Fruit fly (Drosophila melanogaster) whole organism, embryonic: Measurements from ENCODE around the gene CG2608.
A peak's percentile ranks its signal among the peaks of the same experiment; 100 is the strongest.

Source experiments
- Antp ChIP-seq: fragments of 200-800 bp; sonication (Bioruptor generic); optimal IDR thresholded peaks from 3 replicates; lab custom pipeline; 2016; ENCODE audit warnings: missing biosample characterization, missing genetic modification characterization
- Bdp1 ChIP-seq: fragments of 200-800 bp; sonication (Bioruptor generic); optimal IDR thresholded peaks from 3 replicates; lab custom pipeline; 2016; ENCODE audit warnings: missing biosample characterization, missing genetic modification characterization
- CG10321 ChIP-seq: fragments of 200-800 bp; sonication (Bioruptor generic); IDR thresholded peaks from 2 replicates; pipeline ENCODE4 v1.3.6; 2022; ENCODE audit warnings: missing biosample characterization, missing genetic modification characterization
- CG11696 ChIP-seq: fragments of 200-800 bp; sonication (Bioruptor generic); IDR thresholded peaks from 2 replicates; pipeline ENCODE4 v1.3.6; 2022; ENCODE audit warnings: missing biosample characterization, missing genetic modification characterization
- CG11723 ChIP-seq: fragments of 200-800 bp; sonication (Bioruptor generic); optimal IDR thresholded peaks from 2 replicates; lab custom pipeline; 2017; ENCODE audit warnings: missing biosample characterization, mild to moderate bottlenecking, missing genetic modification characterization
- CG13775 ChIP-seq: fragments of 200-800 bp; sonication (Bioruptor generic); optimal IDR thresholded peaks from 3 replicates; lab custom pipeline; 2017; ENCODE audit warnings: missing biosample characterization, mild to moderate bottlenecking, missing genetic modification characterization
- CG1602 ChIP-seq: fragments of 200-800 bp; sonication (Bioruptor generic); optimal IDR thresholded peaks from 3 replicates; lab custom pipeline; 2016; ENCODE audit warnings: missing biosample characterization, missing genetic modification characterization
- CG1792 ChIP-seq: fragments of 200-800 bp; sonication (Bioruptor generic); optimal IDR thresholded peaks from 2 replicates; lab custom pipeline; 2016; ENCODE audit warnings: missing biosample characterization, missing genetic modification characterization
- CG2120 ChIP-seq: fragments of 200-800 bp; sonication (Bioruptor generic); optimal IDR thresholded peaks from 3 replicates; lab custom pipeline; 2016; ENCODE audit warnings: missing biosample characterization, missing genetic modification characterization
- CG2678 ChIP-seq: fragments of 200-800 bp; sonication (Bioruptor generic); optimal IDR thresholded peaks from 3 replicates; lab custom pipeline; 2019; ENCODE audit warnings: missing biosample characterization, mild to moderate bottlenecking, missing genetic modification characterization, moderate library complexity
- CG31224 ChIP-seq: fragments of 200-800 bp; sonication (Bioruptor generic); IDR thresholded peaks from 2 replicates; pipeline ENCODE4 v1.3.6; 2022; ENCODE audit warnings: missing biosample characterization, missing genetic modification characterization
- CG3163 ChIP-seq: fragments of 200-800 bp; sonication (Bioruptor generic); optimal IDR thresholded peaks from 3 replicates; lab custom pipeline; 2016; ENCODE audit warnings: missing biosample characterization, missing genetic modification characterization
- CG32767 ChIP-seq: fragments of 200-800 bp; sonication (Bioruptor generic); IDR thresholded peaks from 2 replicates; pipeline ENCODE4 v1.3.6; 2022; ENCODE audit warnings: missing biosample characterization, missing genetic modification characterization
- CG32772 ChIP-seq: fragments of 200-800 bp; sonication (Bioruptor generic); IDR thresholded peaks from 2 replicates; pipeline ENCODE4 v1.3.6; 2022; ENCODE audit warnings: missing biosample characterization, missing genetic modification characterization
- CG3407 ChIP-seq: fragments of 200-800 bp; sonication (Bioruptor generic); optimal IDR thresholded peaks from 2 replicates; lab custom pipeline; 2018; ENCODE audit warnings: missing biosample characterization, mild to moderate bottlenecking, missing genetic modification characterization
- CG34376 ChIP-seq: fragments of 200-800 bp; sonication (Bioruptor generic); optimal IDR thresholded peaks from 2 replicates; lab custom pipeline; 2018; ENCODE audit warnings: missing biosample characterization, mild to moderate bottlenecking, missing genetic modification characterization
- CG3726 ChIP-seq: fragments of 200-800 bp; sonication (Bioruptor generic); IDR thresholded peaks from 3 replicates; pipeline ENCODE4, ENCODE4 v1.3.6; 2022; ENCODE audit warnings: missing biosample characterization, missing genetic modification characterization
- CG3847 ChIP-seq: fragments of 200-800 bp; sonication (Bioruptor generic); IDR thresholded peaks from 2 replicates; pipeline ENCODE4 v1.3.6; 2022; ENCODE audit warnings: missing biosample characterization, missing genetic modification characterization
- CG4617 ChIP-seq: fragments of 200-800 bp; sonication (Bioruptor generic); optimal IDR thresholded peaks from 3 replicates; lab custom pipeline; 2016; ENCODE audit warnings: missing biosample characterization, missing genetic modification characterization, borderline replicate concordance
- CG7271 ChIP-seq: fragments of 200-800 bp; sonication (Bioruptor generic); optimal IDR thresholded peaks from 2 replicates; lab custom pipeline; 2018; ENCODE audit warnings: missing biosample characterization, mild to moderate bottlenecking, missing genetic modification characterization, moderate library complexity
- CG7357 ChIP-seq: fragments of 200-800 bp; sonication (Bioruptor generic); IDR thresholded peaks from 3 replicates; pipeline ENCODE4 v1.3.6; 2022; ENCODE audit warnings: missing biosample characterization, missing genetic modification characterization
- CG7987 ChIP-seq: fragments of 200-800 bp; sonication (Bioruptor generic); optimal IDR thresholded peaks from 2 replicates; lab custom pipeline; 2018; ENCODE audit warnings: missing biosample characterization, mild to moderate bottlenecking, missing genetic modification characterization, moderate library complexity
- CG8944 ChIP-seq: fragments of 200-800 bp; sonication (Bioruptor generic); optimal IDR thresholded peaks from 3 replicates; lab custom pipeline; 2016; ENCODE audit warnings: missing biosample characterization, missing genetic modification characterization
- CG9215 ChIP-seq: fragments of 200-800 bp; sonication (Bioruptor generic); IDR thresholded peaks from 2 replicates; pipeline ENCODE4 v1.3.6; 2022; ENCODE audit warnings: missing biosample characterization, missing genetic modification characterization
- CG9437 ChIP-seq: fragments of 200-800 bp; sonication (Bioruptor generic); optimal IDR thresholded peaks from 2 replicates; lab custom pipeline; 2018; ENCODE audit warnings: missing biosample characterization, mild to moderate bottlenecking, missing genetic modification characterization
- CG9609 ChIP-seq: fragments of 200-800 bp; sonication (Bioruptor generic); optimal IDR thresholded peaks from 3 replicates; lab custom pipeline; 2016; ENCODE audit warnings: missing biosample characterization, missing genetic modification characterization
- Dad ChIP-seq: fragments of 200-800 bp; sonication (Bioruptor generic); optimal IDR thresholded peaks from 3 replicates; lab custom pipeline; 2016; ENCODE audit warnings: missing biosample characterization, missing genetic modification characterization
- Ets65A ChIP-seq: fragments of 200-800 bp; sonication (Bioruptor generic); peaks from one replicate; lab custom pipeline; 2016; ENCODE audit warnings: missing biosample characterization, missing genetic modification characterization
- Gsc ChIP-seq: fragments of 200-800 bp; sonication (Bioruptor generic); IDR thresholded peaks from 2 replicates; pipeline ENCODE4 v1.3.6; 2022; ENCODE audit warnings: missing biosample characterization, missing genetic modification characterization
- Hmx ChIP-seq: fragments of 200-800 bp; sonication (Bioruptor generic); optimal IDR thresholded peaks from 2 replicates; lab custom pipeline; 2016; ENCODE audit warnings: missing biosample characterization, missing genetic modification characterization
- Hr51 ChIP-seq, 2 experiments: fragments of 200-800 bp; sonication (Bioruptor generic); optimal IDR thresholded peaks; 2 replicates in 1 of 2; 3 replicates in 1 of 2; lab custom pipeline; 2016 to 2018; ENCODE audit warnings: missing biosample characterization in 2 of 2, missing genetic modification characterization in 2 of 2, mild to moderate bottlenecking in 1 of 2, moderate library complexity in 1 of 2
- Hsf ChIP-seq: fragments of 200-800 bp; sonication (Bioruptor generic); optimal IDR thresholded peaks from 3 replicates; lab custom pipeline; 2016; ENCODE audit warnings: missing biosample characterization, missing genetic modification characterization
- NK7.1 ChIP-seq: fragments of 200-800 bp; sonication (Bioruptor generic); optimal IDR thresholded peaks from 3 replicates; lab custom pipeline; 2016; ENCODE audit warnings: missing biosample characterization, missing genetic modification characterization
- Nf-YC ChIP-seq: fragments of 200-800 bp; optimal IDR thresholded peaks from 3 replicates; lab custom pipeline; 2019; ENCODE audit warnings: missing biosample characterization, mild to moderate bottlenecking, missing genetic modification characterization, moderate library complexity
- Rfx ChIP-seq: fragments of 200-800 bp; sonication (Bioruptor generic); IDR thresholded peaks from 2 replicates; pipeline ENCODE4 v1.3.6; 2022; ENCODE audit warnings: missing biosample characterization, missing genetic modification characterization
- Trl ChIP-seq, 3 experiments: fragments of >200 bp in 2 of 3; fragments of 200-800 bp in 1 of 3; sonication (Bioruptor generic) in 1 of 3; optimal IDR thresholded peaks; 2 replicates in 1 of 3; 3 replicates in 2 of 3; lab custom pipeline; 2016 to 2017; ENCODE audit warnings: missing biosample characterization in 1 of 3, missing genetic modification characterization in 1 of 3
- YL-1 ChIP-seq: fragments of 200-800 bp; sonication (Bioruptor generic); optimal IDR thresholded peaks from 3 replicates; lab custom pipeline; 2017; ENCODE audit warnings: missing biosample characterization, mild to moderate bottlenecking, missing genetic modification characterization
- ara ChIP-seq: fragments of 200-800 bp; sonication (Bioruptor generic); IDR thresholded peaks from 2 replicates; pipeline ENCODE4 v1.3.6; 2022; ENCODE audit warnings: missing biosample characterization, missing genetic modification characterization
- cwo ChIP-seq: fragments of 200-800 bp; sonication (Bioruptor generic); optimal IDR thresholded peaks from 3 replicates; lab custom pipeline; 2017; ENCODE audit warnings: missing biosample characterization, missing genetic modification characterization, mild to moderate bottlenecking, moderate library complexity, missing genetic modification reagents
- gro ChIP-seq: fragments of 200-800 bp; sonication (Bioruptor generic); optimal IDR thresholded peaks from 2 replicates; lab custom pipeline; 2016; ENCODE audit warnings: missing biosample characterization, missing genetic modification characterization
- hth ChIP-seq: fragments of >200 bp; optimal IDR thresholded peaks from 2 replicates; lab custom pipeline; 2017; ENCODE audit warnings: inconsistent platforms
- lmd ChIP-seq: fragments of 200-800 bp; sonication (Bioruptor generic); IDR thresholded peaks from 2 replicates; pipeline ENCODE4 v1.3.6; 2022; ENCODE audit warnings: missing biosample characterization, missing genetic modification characterization
- mirr ChIP-seq: fragments of 200-800 bp; sonication (Bioruptor generic); optimal IDR thresholded peaks from 3 replicates; lab custom pipeline; 2018; ENCODE audit warnings: missing biosample characterization, mild to moderate bottlenecking, missing genetic modification characterization
- onecut ChIP-seq: fragments of 200-800 bp; sonication (Bioruptor generic); IDR thresholded peaks from 2 replicates; pipeline ENCODE4 v1.3.6; 2022; ENCODE audit warnings: missing biosample characterization, missing genetic modification characterization
- phol ChIP-seq: fragments of 200-800 bp; sonication (Bioruptor generic); optimal IDR thresholded peaks from 3 replicates; lab custom pipeline; 2018; ENCODE audit warnings: missing biosample characterization, mild to moderate bottlenecking, missing genetic modification characterization, moderate library complexity
- pita ChIP-seq: fragments of 200-800 bp; sonication (Bioruptor generic); optimal IDR thresholded peaks from 2 replicates; lab custom pipeline; 2017; ENCODE audit warnings: missing biosample characterization, mild to moderate bottlenecking, missing genetic modification characterization
- pnt ChIP-seq: fragments of 200-800 bp; sonication (Bioruptor generic); optimal IDR thresholded peaks from 3 replicates; lab custom pipeline; 2016; ENCODE audit warnings: missing biosample characterization, missing genetic modification characterization
- prd ChIP-seq, 3 experiments: fragments of >200 bp in 2 of 3; fragments of 200-800 bp in 1 of 3; sonication (Bioruptor generic) in 1 of 3; optimal IDR thresholded peaks in 2 of 3; IDR thresholded peaks in 1 of 3; 2 replicates in 2 of 3; 3 replicates in 1 of 3; pipeline versions ENCODE4 v1.3.6 to Lab custom; 2017 to 2022; ENCODE audit warnings: missing biosample characterization in 1 of 3, missing genetic modification characterization in 1 of 3
- slou ChIP-seq: fragments of 200-800 bp; sonication (Bioruptor generic); optimal IDR thresholded peaks from 3 replicates; lab custom pipeline; 2016; ENCODE audit warnings: missing biosample characterization, missing genetic modification characterization
- ttk ChIP-seq: fragments of 200-800 bp; sonication (Bioruptor generic); IDR thresholded peaks from 2 replicates; pipeline ENCODE4 v2.1.2; 2022; ENCODE audit warnings: missing biosample characterization, missing genetic modification characterization
- zfh2 ChIP-seq: fragments of 200-800 bp; sonication (Bioruptor generic); optimal IDR thresholded peaks from 2 replicates; lab custom pipeline; 2016; ENCODE audit warnings: missing biosample characterization, missing genetic modification characterization

The CG2608 gene

dm6 chr2L:20645394-20645869, at the start of gene CG2608, which contains the start of gene phr6-4 (continued):
- peak; percentile 70 for TF ChIP-seq CG31224 (GFP tag; lab: Robert Waterston, UW)
- peak; percentile 71 for TF ChIP-seq CG3163 (GFP tag; lab: Kevin White, UChicago)
- peak; percentile 74 for TF ChIP-seq CG4617 (GFP tag; lab: Kevin White, UChicago)
- TF ChIP-seq YL-1 (GFP tag; lab: Kevin White, UChicago): peak; percentile 78
- TF ChIP-seq Trl (optimal IDR thresholded peaks at IDR 0.05; lab: Kevin White, UChicago): no peak
- peak; percentile 86 for TF ChIP-seq Trl (GFP tag; optimal IDR thresholded peaks at IDR 0.05; lab: Kevin White, UChicago)
- peak; percentile 79 for TF ChIP-seq Bdp1 (GFP tag; lab: Kevin White, UChicago)
- peak; percentile 89 for TF ChIP-seq CG3847 (GFP tag; lab: Robert Waterston, UW)
- TF ChIP-seq prd (optimal IDR thresholded peaks at IDR 0.05; lab: Kevin White, UChicago): no peak
- TF ChIP-seq prd (GFP tag; IDR thresholded peaks at IDR 0.05; lab: Robert Waterston, UW): peak; percentile 90
- peak; percentile 89 for TF ChIP-seq zfh2 (GFP tag; lab: Kevin White, UChicago)
- peak; percentile 81 for TF ChIP-seq cwo (GFP tag; lab: Kevin White, UChicago)
- TF ChIP-seq gro (GFP tag; lab: Kevin White, UChicago): peak; percentile 90
- TF ChIP-seq CG13775: peak; percentile 94
- TF ChIP-seq CG11696 (GFP tag; lab: Robert Waterston, UW): peak; percentile 67
- peak; percentile 96 for TF ChIP-seq CG2678 (tag; lab: Kevin White, UChicago)
- peak; percentile 81 for TF ChIP-seq onecut (GFP tag; lab: Robert Waterston, UW)
- peak; percentile 84 to 94 for TF ChIP-seq Hr51 (GFP tag; optimal IDR thresholded peaks at IDR 0.05; lab: Kevin White, UChicago)
- peak; percentile 81 for TF ChIP-seq ttk (GFP tag; lab: Robert Waterston, UW)
- peak; percentile 76 for TF ChIP-seq Antp (GFP tag; lab: Kevin White, UChicago)
- no peak for TF ChIP-seq hth (lab: Kevin White, UChicago)
- TF ChIP-seq Hsf (GFP tag; lab: Kevin White, UChicago): peak; percentile 94
- peak; percentile 56; the same call in 1 of the 2 replicates for TF ChIP-seq CG10321 (GFP tag; lab: Robert Waterston, UW)
- peak; percentile 87 for TF ChIP-seq Rfx (GFP tag; lab: Robert Waterston, UW)
- peak; percentile 84 for TF ChIP-seq CG3407 (GFP tag; lab: Kevin White, UChicago)
- TF ChIP-seq CG7987 (GFP tag; lab: Kevin White, UChicago): peak; percentile 81
- no peak for TF ChIP-seq Gsc
- peak; percentile 91 for TF ChIP-seq pnt (GFP tag; lab: Kevin White, UChicago)
- TF ChIP-seq lmd (GFP tag; lab: Robert Waterston, UW): peak; percentile 90
- peak; percentile 80 for TF ChIP-seq NK7.1 (GFP tag; lab: Kevin White, UChicago)
- peak; percentile 78 for TF ChIP-seq CG1792 (GFP tag; lab: Kevin White, UChicago)
- peak; percentile 82 for TF ChIP-seq CG7357 (GFP tag; lab: Robert Waterston, UW)
- TF ChIP-seq Dad (GFP tag; lab: Kevin White, UChicago): peak; percentile 77
- TF ChIP-seq slou (GFP tag; lab: Kevin White, UChicago): peak; percentile 87
- TF ChIP-seq CG1602: peak; percentile 92
- TF ChIP-seq, all 482 proteins: peak for 404

DNA sequence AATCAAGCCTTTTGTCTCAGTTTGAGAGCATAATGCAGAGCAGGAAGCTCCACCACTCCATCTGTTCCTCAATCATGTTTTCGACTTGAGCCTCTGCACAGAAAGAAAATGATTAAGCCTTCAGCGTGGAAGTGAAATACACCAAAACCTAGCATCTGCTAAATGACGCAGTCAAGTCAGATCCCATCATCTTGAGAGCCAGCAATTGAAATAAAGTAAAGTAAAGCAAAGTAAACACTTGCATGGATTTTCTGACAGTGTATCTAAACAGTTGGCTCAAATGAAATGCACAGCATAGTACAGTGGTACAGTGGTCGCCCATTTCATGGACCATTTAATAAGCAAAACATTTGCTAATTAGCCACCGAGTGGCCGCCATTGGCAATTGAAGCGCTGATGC, 47.9 kb upstream of the CG2608 start:
- no peak for TF ChIP-seq CG8944 (GFP tag; lab: Kevin White, UChicago)
- TF ChIP-seq CG2120 (GFP tag; lab: Kevin White, UChicago): peak; percentile 16
- TF ChIP-seq pita: no peak
- no peak for TF ChIP-seq phol
- no peak for TF ChIP-seq Nf-YC (tag; lab: Kevin White, UChicago)
- TF ChIP-seq Bdp1 (GFP tag; lab: Kevin White, UChicago): no peak
- no peak for TF ChIP-seq CG32767 (GFP tag; lab: Robert Waterston, UW)
- no peak for TF ChIP-seq CG9215 (GFP tag; lab: Robert Waterston, UW)
- no peak for TF ChIP-seq CG7271
- no peak for TF ChIP-seq ara (GFP tag; lab: Robert Waterston, UW)
- TF ChIP-seq ttk (GFP tag; lab: Robert Waterston, UW): 0 out of 2 replicates have a peak, but pooled peaks have one; percentile 20
- TF ChIP-seq CG34376 (GFP tag; lab: Kevin White, UChicago): no peak
- TF ChIP-seq Ets65A (GFP tag; lab: Kevin White, UChicago): peak; percentile 73
- no peak for TF ChIP-seq mirr (GFP tag; lab: Kevin White, UChicago)
- no peak for TF ChIP-seq Hmx (GFP tag; lab: Kevin White, UChicago)
- TF ChIP-seq CG32772: 0 out of 2 replicates have a peak, but pooled peaks have one; percentile 9
- TF ChIP-seq CG11723: no peak
- no peak for TF ChIP-seq CG3726 (GFP tag; lab: Robert Waterston, UW)
- no peak for TF ChIP-seq CG9609 (GFP tag; lab: Kevin White, UChicago)
- TF ChIP-seq CG9437: no peak
